Worm (Caenorhabditis elegans): ENCODE data around the gene chts-1.

DNA sequence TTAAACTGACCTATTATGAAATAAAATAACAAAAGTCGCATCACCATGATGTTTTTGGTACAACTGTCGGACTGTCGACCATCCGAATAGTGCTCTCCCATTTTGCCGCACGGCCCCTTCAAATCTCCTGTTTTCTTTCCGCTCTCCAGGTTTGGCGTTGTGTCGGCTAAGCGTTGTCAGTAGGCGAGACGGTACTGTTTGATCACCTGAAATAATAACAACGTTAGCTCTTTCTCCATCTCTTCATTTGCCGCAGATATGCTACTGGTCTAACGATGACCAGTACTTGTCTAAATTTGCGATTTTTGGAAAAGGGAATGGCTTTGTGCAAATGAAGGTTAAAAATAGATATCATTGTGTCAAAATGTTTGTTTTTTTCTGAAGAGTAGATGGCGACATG is at the start of gene chts-1:
- TF ChIP-seq dao-5 (tag; optimal IDR thresholded peaks at IDR 0.05) (no peak), him-1 (tag; optimal IDR thresholded peaks at IDR 0.05) (no peak)
